Worm (Caenorhabditis elegans) whole organism, L4/young adult: ENCODE measurements around the gene T01D3.3.

ENCODE experiments used
- W03F9.2 ChIP-seq: fragments of 150-350 bp; optimal IDR thresholded peaks from 2 replicates; lab custom pipeline; 2014; ENCODE audit warnings: missing biosample characterization, missing genetic modification characterization
- dao-5 ChIP-seq: sonication (generic microtip); optimal IDR thresholded peaks from 2 replicates; lab custom pipeline; 2016; ENCODE audit warnings: missing genotype, missing genetic modification characterization, moderate library complexity, missing compliant biosample characterization
- him-1 ChIP-seq: sonication (generic microtip); optimal IDR thresholded peaks from 2 replicates; lab custom pipeline; 2016; ENCODE audit warnings: missing genotype, missing genetic modification reagents, missing genetic modification characterization, missing compliant biosample characterization

- TF ChIP-seq him-1 (tag; lab: Kevin White, UChicago) (no peak), W03F9.2 (tag; lab: Kevin White, UChicago) (no peak), dao-5 (tag; lab: Kevin White, UChicago) (no peak)
Measured at ce11 chrV:13707295-13707694, 3.2 kb downstream of the T01D3.3 start, which contains the start of gene hlh-34.
